Worm (Caenorhabditis elegans): ENCODE data around the gene C33G8.13.
A peak's percentile ranks its signal among the peaks of the same experiment; 100 is the strongest.
"Not testable (repeated sequence)": the region's sequence is repeated elsewhere in the genome, so short reads cannot be mapped to it uniquely, and the experiment has no call there.

Gene C33G8.13

ce11 chrV:7015872-7016271 is at the start of gene C33G8.13:
Gene C33G8.13, minus strand, starts transcription at chrV:7015972.
- TF ChIP-seq cog-1 (tag; optimal IDR thresholded peaks at IDR 0.05) (no peak), ztf-29 (GFP tag; IDR thresholded peaks at IDR 0.05) (no peak), ztf-23 (GFP tag; IDR thresholded peaks at IDR 0.05) (no peak), flt-1 (GFP tag; IDR thresholded peaks at IDR 0.05) (no peak), klf-2 (GFP tag; conservative IDR thresholded peaks at IDR 0.05) (no peak), med-1 (GFP tag; optimal IDR thresholded peaks at IDR 0.05; ENCODE audit: insufficient read depth) (no peak), T22C8.4 (GFP tag; IDR thresholded peaks at IDR 0.05) (no peak), ref-1 (GFP tag; conservative IDR thresholded peaks at IDR 0.05) (no peak), tab-1 (GFP tag; IDR thresholded peaks at IDR 0.05) (no peak)

ce11 chrV:7065226-7065625 is 49.5 kb upstream of the C33G8.13 start, which contains the start of gene Y57E12AR.1:
Gene Y57E12AR.1, minus strand, starts transcription at chrV:7065326.
- TF ChIP-seq cog-1 (tag; optimal IDR thresholded peaks at IDR 0.05): no peak
- TF ChIP-seq tab-1 (GFP tag; IDR thresholded peaks at IDR 0.05): no peak
- no peak for TF ChIP-seq ref-1 (GFP tag; conservative IDR thresholded peaks at IDR 0.05)
- TF ChIP-seq ztf-29 (GFP tag; IDR thresholded peaks at IDR 0.05): no peak
- TF ChIP-seq T22C8.4 (GFP tag; IDR thresholded peaks at IDR 0.05): no peak
- TF ChIP-seq med-1 (GFP tag; optimal IDR thresholded peaks at IDR 0.05; ENCODE audit: insufficient read depth): no peak
- no peak for TF ChIP-seq flt-1 (GFP tag; IDR thresholded peaks at IDR 0.05)
- no peak for TF ChIP-seq klf-2 (GFP tag; conservative IDR thresholded peaks at IDR 0.05)
- no peak for TF ChIP-seq ztf-23 (GFP tag; IDR thresholded peaks at IDR 0.05)

ce11 chrV:7062790-7063189 is 47.0 kb upstream of the C33G8.13 start, which contains the start of gene tmem-258:
Gene tmem-258, plus strand, starts transcription at chrV:7063174.
- not testable (repeated sequence) for TF ChIP-seq ztf-23, flt-1, tab-1 (GFP tag; IDR thresholded peaks at IDR 0.05)

ce11 chrV:7060396-7060795 is 44.6 kb upstream of the C33G8.13 start, which contains the start of the genes Y57E12AL.6 and Y57E12AL.1:
Gene Y57E12AL.6, minus strand, starts transcription at chrV:7060470.
Gene Y57E12AL.1, plus strand, starts transcription at chrV:7060530.
- TF ChIP-seq ztf-23 (GFP tag; IDR thresholded peaks at IDR 0.05) (peak; percentile 80), klf-2 (GFP tag; conservative IDR thresholded peaks at IDR 0.05) (peak; percentile 50; the same call in 1 of the 2 replicates), med-1 (GFP tag; optimal IDR thresholded peaks at IDR 0.05; ENCODE audit: insufficient read depth) (peak; percentile 56), tab-1 (GFP tag; IDR thresholded peaks at IDR 0.05) (0 out of 2 replicates have a peak, but pooled peaks have one; percentile 38), flt-1 (GFP tag; IDR thresholded peaks at IDR 0.05) (peak; percentile 54), ref-1 (GFP tag; conservative IDR thresholded peaks at IDR 0.05) (no peak), ztf-29 (GFP tag; IDR thresholded peaks at IDR 0.05) (0 out of 2 replicates have a peak, but pooled peaks have one; percentile 15), cog-1 (tag; optimal IDR thresholded peaks at IDR 0.05) (peak; percentile 43), T22C8.4 (GFP tag; IDR thresholded peaks at IDR 0.05) (peak; percentile 54)

- TF ChIP-seq cog-1 (tag; optimal IDR thresholded peaks at IDR 0.05) (no peak), ztf-23 (GFP tag; IDR thresholded peaks at IDR 0.05) (no peak), flt-1 (GFP tag; IDR thresholded peaks at IDR 0.05) (no peak), T22C8.4 (GFP tag; IDR thresholded peaks at IDR 0.05) (no peak), ref-1 (GFP tag; conservative IDR thresholded peaks at IDR 0.05) (no peak), klf-2 (GFP tag; conservative IDR thresholded peaks at IDR 0.05) (no peak), ztf-29 (GFP tag; IDR thresholded peaks at IDR 0.05) (no peak), med-1 (GFP tag; optimal IDR thresholded peaks at IDR 0.05; ENCODE audit: insufficient read depth) (no peak), tab-1 (GFP tag; IDR thresholded peaks at IDR 0.05) (no peak)
Observed at ce11 chrV:7059350-7059749, 43.6 kb upstream of the C33G8.13 start, which contains the start of gene mdt-6. Gene mdt-6, minus strand, starts transcription at chrV:7059624.

ce11 chrV:7057795-7058194 is 42.0 kb upstream of the C33G8.13 start, which contains the start of gene Y57E12AL.2:
Gene Y57E12AL.2, plus strand, starts transcription at chrV:7058095.
- TF ChIP-seq T22C8.4, ztf-23, flt-1 (GFP tag; IDR thresholded peaks at IDR 0.05): not testable (repeated sequence)

ce11 chrV:7054598-7054997 is 38.8 kb upstream of the C33G8.13 start, which contains the start of gene spig-8:
Gene spig-8, plus strand, starts transcription at chrV:7054898.
- TF ChIP-seq cog-1 (tag; optimal IDR thresholded peaks at IDR 0.05) (no peak), med-1 (GFP tag; optimal IDR thresholded peaks at IDR 0.05; ENCODE audit: insufficient read depth) (no peak), flt-1 (GFP tag; IDR thresholded peaks at IDR 0.05) (no peak), ztf-29 (GFP tag; IDR thresholded peaks at IDR 0.05) (no peak), tab-1 (GFP tag; IDR thresholded peaks at IDR 0.05) (no peak), ztf-23 (GFP tag; IDR thresholded peaks at IDR 0.05) (no peak), T22C8.4 (GFP tag; IDR thresholded peaks at IDR 0.05) (no peak), klf-2 (GFP tag; conservative IDR thresholded peaks at IDR 0.05) (no peak), ref-1 (GFP tag; conservative IDR thresholded peaks at IDR 0.05) (no peak)

- TF ChIP-seq med-1 (GFP tag; optimal IDR thresholded peaks at IDR 0.05; ENCODE audit: insufficient read depth): no peak
- TF ChIP-seq T22C8.4 (GFP tag; IDR thresholded peaks at IDR 0.05): no peak
- no peak for TF ChIP-seq ref-1 (GFP tag; conservative IDR thresholded peaks at IDR 0.05)
- no peak for TF ChIP-seq ztf-23 (GFP tag; IDR thresholded peaks at IDR 0.05)
- no peak for TF ChIP-seq cog-1 (tag; optimal IDR thresholded peaks at IDR 0.05)
- TF ChIP-seq tab-1 (GFP tag; IDR thresholded peaks at IDR 0.05): no peak
- TF ChIP-seq flt-1 (GFP tag; IDR thresholded peaks at IDR 0.05): no peak
Observed at ce11 chrV:7053100-7053499, 37.3 kb upstream of the C33G8.13 start, which contains the start of gene txt-17. Gene txt-17, minus strand, starts transcription at chrV:7053200.

- TF ChIP-seq ref-1 (GFP tag; conservative IDR thresholded peaks at IDR 0.05): no peak
- no peak for TF ChIP-seq T22C8.4 (GFP tag; IDR thresholded peaks at IDR 0.05)
- TF ChIP-seq med-1 (GFP tag; optimal IDR thresholded peaks at IDR 0.05; ENCODE audit: insufficient read depth): no peak
- no peak for TF ChIP-seq ztf-29 (GFP tag; IDR thresholded peaks at IDR 0.05)
- no peak for TF ChIP-seq cog-1 (tag; optimal IDR thresholded peaks at IDR 0.05)
- TF ChIP-seq tab-1 (GFP tag; IDR thresholded peaks at IDR 0.05): no peak
- no peak for TF ChIP-seq ztf-23 (GFP tag; IDR thresholded peaks at IDR 0.05)
- TF ChIP-seq klf-2 (GFP tag; conservative IDR thresholded peaks at IDR 0.05): no peak
- no peak for TF ChIP-seq flt-1 (GFP tag; IDR thresholded peaks at IDR 0.05)
Observed at ce11 chrV:7051133-7051765, 35.5 kb upstream of the C33G8.13 start, which contains the start of the genes tofu-2 and spig-1. Gene tofu-2, minus strand, starts transcription at chrV:7051248. Gene spig-1, plus strand, starts transcription at chrV:7051715.

Measured in whole organism, midembryonic.